Worm (Caenorhabditis elegans) whole organism, L4 larva: ENCODE measurements around the gene hlh-19.

Experiments used
- F10B5.3 ChIP-seq: sonication (generic microtip); optimal IDR thresholded peaks from 2 replicates; lab custom pipeline; 2016; ENCODE audit warnings: mild to moderate bottlenecking, missing genetic modification characterization, missing compliant biosample characterization
- F37D6.2 ChIP-seq: sonication (generic microtip); optimal IDR thresholded peaks from 2 replicates; lab custom pipeline; 2016; ENCODE audit warnings: mild to moderate bottlenecking, missing genetic modification characterization, missing compliant biosample characterization
- R02D3.7 ChIP-seq: fragments of 150-350 bp; sonication (generic microtip); optimal IDR thresholded peaks from 3 replicates; lab custom pipeline; 2014; ENCODE audit warnings: missing biosample characterization, missing genetic modification characterization
- T20F7.1 ChIP-seq: fragments of 200-800 bp; sonication (Bioruptor generic); optimal IDR thresholded peaks from 2 replicates; lab custom pipeline; 2018; ENCODE audit warnings: mild to moderate bottlenecking, missing genetic modification characterization, missing compliant biosample characterization
- Y5F2A.4 ChIP-seq: fragments of 200-800 bp; sonication (Bioruptor generic); optimal IDR thresholded peaks from 2 replicates; lab custom pipeline; 2018; ENCODE audit warnings: mild to moderate bottlenecking, missing genetic modification characterization, missing compliant biosample characterization
- Y75B8A.6 ChIP-seq: fragments of 200-800 bp; sonication (Bioruptor generic); IDR thresholded peaks from 2 replicates; pipeline ENCODE4 v1.3.6; 2022; ENCODE audit warnings: missing genetic modification reagents, missing genetic modification characterization, missing compliant biosample characterization
- ZK546.5 ChIP-seq, 2 experiments: sonication (generic microtip); optimal IDR thresholded peaks; 2 replicates each; lab custom pipeline; 2017; ENCODE audit warnings: missing biosample characterization in 2 of 2, missing genetic modification characterization in 2 of 2
- aly-2 ChIP-seq: sonication (generic microtip); optimal IDR thresholded peaks from 2 replicates; lab custom pipeline; 2018; ENCODE audit warnings: missing biosample characterization, missing genetic modification characterization
- arid-1 ChIP-seq: fragments of 200-800 bp; sonication (Bioruptor generic); conservative IDR thresholded peaks from 2 replicates; pipeline ENCODE4 v1.3.6; 2022; ENCODE audit warnings: missing genetic modification reagents, missing genetic modification characterization, missing compliant biosample characterization
- ceh-44 ChIP-seq: fragments of 200-800 bp; sonication (Bioruptor generic); IDR thresholded peaks from 2 replicates; pipeline ENCODE4 v1.3.6; 2022; ENCODE audit warnings: missing genetic modification reagents, missing genetic modification characterization, missing compliant biosample characterization
- ceh-62 ChIP-seq: sonication (generic microtip); optimal IDR thresholded peaks from 2 replicates; lab custom pipeline; 2017; ENCODE audit warnings: missing biosample characterization, missing genetic modification characterization
- ceh-82 ChIP-seq: sonication (generic microtip); optimal IDR thresholded peaks from 2 replicates; lab custom pipeline; 2017; ENCODE audit warnings: missing biosample characterization, missing genetic modification characterization
- cey-2 ChIP-seq: sonication (generic microtip); optimal IDR thresholded peaks from 3 replicates; lab custom pipeline; 2017; ENCODE audit warnings: missing genetic modification characterization, mild to moderate bottlenecking, missing compliant biosample characterization, antibody characterized with exemption, borderline replicate concordance; ENCODE audit not compliant: insufficient read depth
- daf-16 ChIP-seq, 3 experiments: sonication (generic microtip); optimal IDR thresholded peaks; 2 replicates each; lab custom pipeline; 2016 to 2017; ENCODE audit warnings: missing genetic modification characterization in 3 of 3, missing genetic modification reagents in 3 of 3, mild to moderate bottlenecking in 2 of 3, missing compliant biosample characterization in 2 of 3, missing biosample characterization in 1 of 3, moderate library complexity in 1 of 3
- daf-19 ChIP-seq: fragments of 200-800 bp; sonication (Bioruptor generic); conservative IDR thresholded peaks from 2 replicates; pipeline ENCODE4 v1.3.6; 2022; ENCODE audit warnings: missing genetic modification characterization, missing compliant biosample characterization
- dmd-6 ChIP-seq: fragments of 200-800 bp; sonication (Bioruptor generic); IDR thresholded peaks from 2 replicates; pipeline ENCODE4 v1.3.6; 2022; ENCODE audit warnings: missing genetic modification reagents, missing genetic modification characterization, missing compliant biosample characterization
- dmd-9 ChIP-seq: fragments of 200-800 bp; sonication (Bioruptor generic); IDR thresholded peaks from 2 replicates; pipeline ENCODE4 v1.3.6; 2022; ENCODE audit warnings: missing genetic modification reagents, missing genetic modification characterization, missing compliant biosample characterization
- dve-1 ChIP-seq: sonication (generic microtip); optimal IDR thresholded peaks from 2 replicates; lab custom pipeline; 2017; ENCODE audit warnings: antibody characterized with exemption, mild to moderate bottlenecking, missing genetic modification characterization, missing compliant biosample characterization; ENCODE audit not compliant: insufficient read depth
- fos-1 ChIP-seq: fragments of 150-350 bp; optimal IDR thresholded peaks from 2 replicates; lab custom pipeline; 2014; ENCODE audit warnings: missing biosample characterization, missing genetic modification characterization
- hif-1 ChIP-seq, 2 experiments: sonication (generic microtip); optimal IDR thresholded peaks; 2 replicates each; lab custom pipeline; 2016 to 2017; ENCODE audit warnings: missing compliant biosample characterization in 2 of 2, missing genetic modification characterization in 2 of 2, missing genetic modification reagents in 2 of 2, missing genotype in 2 of 2, mild to moderate bottlenecking in 1 of 2
- hlh-11 ChIP-seq: fragments of 200-800 bp; sonication (Bioruptor generic); optimal IDR thresholded peaks from 2 replicates; lab custom pipeline; 2018; ENCODE audit warnings: mild to moderate bottlenecking, missing genetic modification characterization, missing compliant biosample characterization
- hlh-30 ChIP-seq: sonication (generic microtip); optimal IDR thresholded peaks from 2 replicates; lab custom pipeline; 2017; ENCODE audit warnings: antibody characterized with exemption, mild to moderate bottlenecking, missing genetic modification characterization, missing compliant biosample characterization; ENCODE audit not compliant: insufficient read depth
- lin-1 ChIP-seq: fragments of 200-800 bp; sonication (Bioruptor generic); IDR thresholded peaks from 2 replicates; pipeline ENCODE4 v1.3.6; 2022; ENCODE audit warnings: missing genetic modification reagents, missing genetic modification characterization, missing compliant biosample characterization
- lin-38 ChIP-seq: fragments of 200-800 bp; sonication (Bioruptor generic); IDR thresholded peaks from 2 replicates; pipeline ENCODE4 v1.3.6; 2022; ENCODE audit warnings: missing genetic modification reagents, missing genetic modification characterization, missing compliant biosample characterization
- lin-39 ChIP-seq: fragments of 150-350 bp; optimal IDR thresholded peaks from 2 replicates; lab custom pipeline; 2014; ENCODE audit warnings: missing biosample characterization, missing genetic modification reagents, missing genetic modification characterization
- lir-3 ChIP-seq: sonication (generic microtip); optimal IDR thresholded peaks from 2 replicates; lab custom pipeline; 2016; ENCODE audit warnings: mild to moderate bottlenecking, missing genetic modification characterization, missing compliant biosample characterization
- mdl-1 ChIP-seq, 2 experiments: fragments of 150-350 bp in 1 of 2; sonication (generic microtip) in 1 of 2; optimal IDR thresholded peaks; 2 replicates each; lab custom pipeline; 2014 to 2017; ENCODE audit warnings: missing biosample characterization in 2 of 2, missing genetic modification characterization in 2 of 2
- mep-1 ChIP-seq: fragments of 150-350 bp; sonication (generic microtip); optimal IDR thresholded peaks from 3 replicates; lab custom pipeline; 2014; ENCODE audit warnings: missing biosample characterization, missing genetic modification characterization
- nhr-102 ChIP-seq: sonication (generic microtip); optimal IDR thresholded peaks from 2 replicates; lab custom pipeline; 2016; ENCODE audit warnings: mild to moderate bottlenecking, missing genetic modification characterization, moderate library complexity, missing compliant biosample characterization
- nhr-11 ChIP-seq: fragments of 150-350 bp; optimal IDR thresholded peaks from 2 replicates; lab custom pipeline; 2014; ENCODE audit warnings: missing biosample characterization, missing genetic modification characterization
- nhr-28 ChIP-seq: fragments of 150-350 bp; optimal IDR thresholded peaks from 2 replicates; lab custom pipeline; 2014; ENCODE audit warnings: missing biosample characterization, missing genetic modification characterization
- nhr-6 ChIP-seq: fragments of 150-350 bp; optimal IDR thresholded peaks from 2 replicates; lab custom pipeline; 2014; ENCODE audit warnings: missing biosample characterization, missing genetic modification characterization
- nhr-77 ChIP-seq: fragments of 150-350 bp; optimal IDR thresholded peaks from 2 replicates; lab custom pipeline; 2014; ENCODE audit warnings: missing biosample characterization, missing genetic modification characterization
- pha-4 ChIP-seq, 2 experiments: fragments of 150-350 bp in 1 of 2; fragments of 200-800 bp in 1 of 2; sonication (Bioruptor generic) in 1 of 2; IDR thresholded peaks in 1 of 2; optimal IDR thresholded peaks in 1 of 2; 2 replicates each; pipeline versions ENCODE4 v1.3.6 to Lab custom; 2014 to 2022; ENCODE audit warnings: missing genetic modification characterization in 2 of 2, missing genetic modification reagents in 2 of 2, missing biosample characterization in 1 of 2, missing compliant biosample characterization in 1 of 2
- php-3 ChIP-seq: fragments of 200-800 bp; sonication (Bioruptor generic); IDR thresholded peaks from 2 replicates; pipeline ENCODE4 v1.3.6; 2022; ENCODE audit warnings: missing genetic modification reagents, missing genetic modification characterization, missing compliant biosample characterization
- pqm-1 ChIP-seq: sonication (generic microtip); optimal IDR thresholded peaks from 2 replicates; lab custom pipeline; 2017; ENCODE audit warnings: missing biosample characterization, missing genetic modification characterization
- set-16 ChIP-seq: fragments of 200-800 bp; sonication (Bioruptor generic); IDR thresholded peaks from 2 replicates; pipeline ENCODE4 v1.3.6; 2022; ENCODE audit warnings: missing genetic modification reagents, missing genetic modification characterization, missing compliant biosample characterization
- skn-1 ChIP-seq: fragments of 150-350 bp; optimal IDR thresholded peaks from 2 replicates; lab custom pipeline; 2014; ENCODE audit warnings: missing biosample characterization, missing genetic modification characterization
- snpc-1.2 ChIP-seq: fragments of 200-800 bp; sonication (Bioruptor generic); IDR thresholded peaks from 2 replicates; pipeline ENCODE4 v1.3.6; 2022; ENCODE audit warnings: missing genetic modification reagents, missing genetic modification characterization, missing compliant biosample characterization
- spr-3 ChIP-seq: fragments of 200-800 bp; sonication (Bioruptor generic); optimal IDR thresholded peaks from 2 replicates; lab custom pipeline; 2018; ENCODE audit warnings: mild to moderate bottlenecking, missing genetic modification characterization, missing compliant biosample characterization
- tra-1 ChIP-seq: fragments of 200-800 bp; sonication (Bioruptor generic); IDR thresholded peaks from 2 replicates; pipeline ENCODE4 v1.3.6; 2022; ENCODE audit warnings: missing genetic modification reagents, missing genetic modification characterization, missing compliant biosample characterization
- unc-62 ChIP-seq, 3 experiments: fragments of 150-350 bp in 1 of 3; sonication (generic microtip); optimal IDR thresholded peaks in 2 of 3; peaks in 1 of 3; 1 replicate in 1 of 3; 2 replicates in 2 of 3; lab custom pipeline; 2014 to 2017; ENCODE audit warnings: missing biosample characterization in 3 of 3, missing genetic modification characterization in 3 of 3, missing genetic modification reagents in 3 of 3, missing genotype in 1 of 3
- zip-2 ChIP-seq: fragments of 150-350 bp; optimal IDR thresholded peaks from 2 replicates; lab custom pipeline; 2014; ENCODE audit warnings: missing biosample characterization, missing genetic modification characterization
- ztf-7 ChIP-seq: fragments of 150-350 bp; optimal IDR thresholded peaks from 2 replicates; lab custom pipeline; 2014; ENCODE audit warnings: missing biosample characterization, missing genetic modification characterization

Gene hlh-19

DNA sequence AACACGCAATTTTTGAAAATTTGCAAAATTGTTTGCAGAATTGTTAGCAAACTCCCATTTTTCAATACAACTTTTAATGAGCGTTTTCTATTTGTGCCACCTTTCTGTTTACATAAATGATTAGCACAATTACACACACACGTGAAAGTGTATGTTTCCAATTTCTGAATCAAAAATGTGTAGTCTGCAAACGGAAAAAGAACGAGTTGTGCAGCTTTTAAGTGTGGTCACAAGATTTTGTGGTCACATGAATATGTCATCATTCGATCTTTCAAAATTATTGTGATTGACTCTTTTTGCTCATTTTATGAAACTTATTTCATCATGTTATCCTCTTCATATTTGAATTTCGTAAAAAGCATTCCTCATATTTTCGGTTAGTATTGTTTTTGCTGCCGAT, 43.6 kb upstream of the hlh-19 start:
- TF ChIP-seq arid-1 (GFP tag; lab: Robert Waterston, UW) = no peak
- peak in 1 of 2 experiments; percentile 94 for TF ChIP-seq unc-62 (GFP tag; optimal IDR thresholded peaks at IDR 0.05 in 1 of 2; lab: Kevin White, UChicago)
- TF ChIP-seq unc-62 (tag; optimal IDR thresholded peaks at IDR 0.05; lab: Kevin White, UChicago) = no peak
- peak; percentile 5 for TF ChIP-seq pqm-1 (tag; lab: Kevin White, UChicago)
- TF ChIP-seq php-3 (GFP tag; lab: Robert Waterston, UW) = no peak
- TF ChIP-seq aly-2 = no peak
- no peak for TF ChIP-seq F10B5.3 (tag; lab: Kevin White, UChicago)
- TF ChIP-seq fos-1 (tag; lab: Kevin White, UChicago) = no peak
- no peak for TF ChIP-seq set-16
- TF ChIP-seq nhr-102 (tag; lab: Kevin White, UChicago) = peak; percentile 28
- TF ChIP-seq nhr-28 = peak; percentile 90
- TF ChIP-seq R02D3.7 (tag; lab: Kevin White, UChicago) = no peak
- no peak for TF ChIP-seq ceh-82
- TF ChIP-seq nhr-11 (tag; lab: Kevin White, UChicago) = no peak
- no peak for TF ChIP-seq cey-2 (tag; lab: Kevin White, UChicago)
- TF ChIP-seq hlh-11 (tag; lab: Kevin White, UChicago) = peak; percentile 44
- TF ChIP-seq hlh-30 (tag; lab: Kevin White, UChicago) = peak; percentile 79
- TF ChIP-seq skn-1 (tag; lab: Kevin White, UChicago) = no peak
- no peak for TF ChIP-seq lir-3 (tag; lab: Kevin White, UChicago)
- no peak for TF ChIP-seq ceh-44
- TF ChIP-seq zip-2 = no peak
- TF ChIP-seq nhr-6 = no peak
- TF ChIP-seq snpc-1.2 (GFP tag; lab: Robert Waterston, UW) = no peak
- no peak for TF ChIP-seq ztf-7 (tag; lab: Kevin White, UChicago)
- no peak for TF ChIP-seq ceh-62 (tag; lab: Kevin White, UChicago)
- no peak for TF ChIP-seq tra-1 (GFP tag; lab: Robert Waterston, UW)
- no peak for TF ChIP-seq Y75B8A.6 (GFP tag; lab: Robert Waterston, UW)
- TF ChIP-seq daf-19 (GFP tag; lab: Robert Waterston, UW) = no peak
- no peak for TF ChIP-seq dmd-9 (GFP tag; lab: Robert Waterston, UW)
- no peak for TF ChIP-seq lin-1 (GFP tag; lab: Robert Waterston, UW)
- no peak for TF ChIP-seq lin-39 (tag; lab: Kevin White, UChicago)
- peak in 1 of 2 experiments; percentile 35 for TF ChIP-seq mdl-1 (tag; optimal IDR thresholded peaks at IDR 0.05; lab: Kevin White, UChicago)
- TF ChIP-seq Y5F2A.4 (GFP tag; lab: Kevin White, UChicago) = no peak
- peak; percentile 55 for TF ChIP-seq dve-1 (tag; lab: Kevin White, UChicago)
- peak; percentile 4 for TF ChIP-seq nhr-77 (tag; lab: Kevin White, UChicago)
- TF ChIP-seq pha-4 (GFP tag; IDR thresholded peaks at IDR 0.05; lab: Robert Waterston, UW) = no peak
- no peak for TF ChIP-seq pha-4 (tag; optimal IDR thresholded peaks at IDR 0.05; lab: Kevin White, UChicago)
- no peak for TF ChIP-seq F37D6.2 (tag; lab: Kevin White, UChicago)
- TF ChIP-seq daf-16 (GFP tag; optimal IDR thresholded peaks at IDR 0.05; lab: Kevin White, UChicago) = no peak
- peak; percentile 78 for TF ChIP-seq daf-16 (tag; optimal IDR thresholded peaks at IDR 0.05; lab: Kevin White, UChicago)
- peak; percentile 1 for TF ChIP-seq mep-1 (tag; lab: Kevin White, UChicago)
- TF ChIP-seq lin-38 = no peak
- TF ChIP-seq T20F7.1 = peak; percentile 18
- TF ChIP-seq hif-1 (tag; optimal IDR thresholded peaks at IDR 0.05; lab: Kevin White, UChicago) = no peak
- TF ChIP-seq spr-3 = no peak
- peak; percentile 31; the same call in 1 of the 2 replicates for TF ChIP-seq dmd-6
- TF ChIP-seq ZK546.5 (tag; optimal IDR thresholded peaks at IDR 0.05; lab: Kevin White, UChicago) = no peak
